Fruit fly (Drosophila melanogaster): ENCODE results near the gene CG3473.

Gene CG3473

dm6 chr2L:14553868-14554591 is 9.5 kb downstream of the CG3473 start (continued):
- TF ChIP-seq sc (optimal IDR thresholded peaks at IDR 0.05) (no peak), sc (GFP tag; optimal IDR thresholded peaks at IDR 0.05) (peak; percentile 37), slp2 (GFP tag; optimal IDR thresholded peaks at IDR 0.05) (peak; percentile 70), fd96Cb (tag; optimal IDR thresholded peaks at IDR 0.05) (peak; percentile 81), CG2202 (tag; optimal IDR thresholded peaks at IDR 0.05) (peak; percentile 59), CG10654 (GFP tag; optimal IDR thresholded peaks at IDR 0.05) (peak; percentile 74), HHEX (GFP tag; optimal IDR thresholded peaks at IDR 0.05) (peak; percentile 64), CG13775 (GFP tag; optimal IDR thresholded peaks at IDR 0.05) (peak; percentile 68), CG10462 (GFP tag; optimal IDR thresholded peaks at IDR 0.05) (peak; percentile 62), CG18619 (GFP tag; optimal IDR thresholded peaks at IDR 0.05) (peak; percentile 58), CG18599 (GFP tag; optimal IDR thresholded peaks at IDR 0.05) (peak; percentile 67), Usf (GFP tag; optimal IDR thresholded peaks at IDR 0.05) (peak; percentile 71), vfl (GFP tag; optimal IDR thresholded peaks at IDR 0.05) (no peak), Atf6 (GFP tag; IDR thresholded peaks at IDR 0.05) (0 out of 2 replicates have a peak, but pooled peaks have one; percentile 32), croc (GFP tag; conservative IDR thresholded peaks at IDR 0.05) (peak; percentile 75), ftz-f1 (GFP tag; optimal IDR thresholded peaks at IDR 0.05) (no peak), CG15011 (GFP tag; optimal IDR thresholded peaks at IDR 0.05) (peak; percentile 35), crc (GFP tag; optimal IDR thresholded peaks at IDR 0.05) (peak; percentile 75), yki (optimal IDR thresholded peaks at IDR 0.05) (no peak), CG12071 (GFP tag; optimal IDR thresholded peaks at IDR 0.05) (peak; percentile 39), CG6854 (GFP tag; optimal IDR thresholded peaks at IDR 0.05) (peak; percentile 14), sens (GFP tag) (peak; percentile 99), CG3163 (GFP tag; optimal IDR thresholded peaks at IDR 0.05) (peak; percentile 12), CG12744 (GFP tag; optimal IDR thresholded peaks at IDR 0.05) (peak; percentile 50), CG6683 (GFP tag; optimal IDR thresholded peaks at IDR 0.05) (peak; percentile 18), mld (GFP tag; IDR thresholded peaks at IDR 0.05; ENCODE audit: partially characterized antibody) (no peak), ttk (GFP tag; IDR thresholded peaks at IDR 0.05) (no peak), CG10267 (tag; optimal IDR thresholded peaks at IDR 0.05) (peak; percentile 76), zen2 (GFP tag; IDR thresholded peaks at IDR 0.05; ENCODE audit: partially characterized antibody) (no peak)

DNA sequence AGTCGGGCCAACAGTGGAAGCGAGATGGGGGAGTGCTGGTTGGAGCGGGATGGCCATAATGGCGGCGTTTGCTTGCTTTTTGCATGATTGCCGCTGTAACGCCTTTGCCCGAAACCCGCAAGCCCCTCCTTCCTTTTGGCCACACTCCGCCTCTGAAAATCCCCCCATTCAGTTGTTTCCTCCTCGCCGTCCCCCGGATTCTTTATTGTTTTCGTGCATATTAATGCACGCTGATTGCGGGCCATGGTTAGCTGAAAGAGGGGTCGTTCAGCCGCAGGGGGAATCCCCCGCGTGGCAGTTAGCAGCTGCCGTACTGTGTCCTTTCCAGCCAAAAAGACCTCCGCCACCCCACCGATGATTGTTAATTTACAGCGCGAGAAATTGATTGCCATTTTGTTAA is 10.7 kb downstream of the CG3473 start:
- TF ChIP-seq dmrt11E (tag; optimal IDR thresholded peaks at IDR 0.05), result no peak
- TF ChIP-seq tll (GFP tag; optimal IDR thresholded peaks at IDR 0.05), result no peak
- TF ChIP-seq HLH3B (GFP tag; IDR thresholded peaks at IDR 0.05), result 0 out of 2 replicates have a peak, but pooled peaks have one; percentile 14
- TF ChIP-seq CG13775 (GFP tag; optimal IDR thresholded peaks at IDR 0.05), result no peak
- peak; percentile 23; the same call in 1 of the 2 replicates for TF ChIP-seq CG17328 (GFP tag; IDR thresholded peaks at IDR 0.05)
- no peak for TF ChIP-seq CG6175 (GFP tag; IDR thresholded peaks at IDR 0.05)
- no peak for TF ChIP-seq run (tag; optimal IDR thresholded peaks at IDR 0.05)
- TF ChIP-seq ind (GFP tag; optimal IDR thresholded peaks at IDR 0.05), result no peak
- no peak for TF ChIP-seq CG9817 (tag; optimal IDR thresholded peaks at IDR 0.05)
- no peak for TF ChIP-seq tna (GFP tag; IDR thresholded peaks at IDR 0.05; ENCODE audit: partially characterized antibody)
- TF ChIP-seq pzg (GFP tag; optimal IDR thresholded peaks at IDR 0.05), result no peak
- TF ChIP-seq pan (optimal IDR thresholded peaks at IDR 0.05), result no peak
- TF ChIP-seq pan (GFP tag; optimal IDR thresholded peaks at IDR 0.05 in 1 of 2, IDR thresholded peaks at IDR 0.05 in 1 of 2), result peak in 1 of 2 experiments; percentile 22
- no peak for TF ChIP-seq pho (GFP tag; optimal IDR thresholded peaks at IDR 0.05)
- TF ChIP-seq jumu (GFP tag; optimal IDR thresholded peaks at IDR 0.05), result no peak
- TF ChIP-seq sna (GFP tag; IDR thresholded peaks at IDR 0.05; ENCODE audit: partially characterized antibody), result no peak
- TF ChIP-seq Chrac-16 (GFP tag; optimal IDR thresholded peaks at IDR 0.05), result no peak
- TF ChIP-seq amos (GFP tag; IDR thresholded peaks at IDR 0.05; ENCODE audit: partially characterized antibody), result no peak
- no peak for TF ChIP-seq zf30C (GFP tag; optimal IDR thresholded peaks at IDR 0.05)
- 0 out of 3 replicates have a peak, but pooled peaks have one; percentile 7 for TF ChIP-seq CG11560 (tag; IDR thresholded peaks at IDR 0.05)
- TF ChIP-seq CG5953 (GFP tag; IDR thresholded peaks at IDR 0.05), result no peak
- TF ChIP-seq kah (GFP tag; optimal IDR thresholded peaks at IDR 0.05), result no peak
- TF ChIP-seq chinmo (GFP tag; IDR thresholded peaks at IDR 0.05; ENCODE audit: partially characterized antibody), result 0 out of 4 replicates have a peak, but pooled peaks have one; percentile 60

Measured in whole organism, embryonic.